Worm (Caenorhabditis elegans) whole organism, mixed stage, embryonic: ENCODE results near the gene rnh-2.

ENCODE experiments used
- bed-3 ChIP-seq: fragments of 200-800 bp; sonication (Bioruptor generic); optimal IDR thresholded peaks from 3 replicates; lab custom pipeline; 2018; ENCODE audit warnings: mild to moderate bottlenecking, missing genetic modification characterization, moderate library complexity, missing compliant biosample characterization
- blmp-1 ChIP-seq: fragments of 150-350 bp; optimal IDR thresholded peaks from 2 replicates; lab custom pipeline; 2014; ENCODE audit warnings: missing biosample characterization, missing genetic modification characterization
- ceh-39 ChIP-seq: fragments of 150-350 bp; optimal IDR thresholded peaks from 2 replicates; lab custom pipeline; 2014; ENCODE audit warnings: missing biosample characterization, missing genetic modification characterization
- ces-1 ChIP-seq: fragments of 150-350 bp; optimal IDR thresholded peaks from 2 replicates; lab custom pipeline; 2014; ENCODE audit warnings: missing biosample characterization, missing genetic modification reagents, missing genetic modification characterization
- lin-13 ChIP-seq: fragments of 150-350 bp; optimal IDR thresholded peaks from 2 replicates; lab custom pipeline; 2014; ENCODE audit warnings: missing biosample characterization, missing genetic modification characterization
- mab-5 ChIP-seq: fragments of 150-350 bp; optimal IDR thresholded peaks from 2 replicates; lab custom pipeline; 2014; ENCODE audit warnings: missing biosample characterization, missing genetic modification characterization
- mep-1 ChIP-seq: fragments of 150-350 bp; optimal IDR thresholded peaks from 2 replicates; lab custom pipeline; 2017; ENCODE audit warnings: missing biosample characterization, missing genetic modification reagents, missing genetic modification characterization, inconsistent platforms
- snpc-4 ChIP-seq: fragments of 150-350 bp; optimal IDR thresholded peaks from 2 replicates; lab custom pipeline; 2014; ENCODE audit warnings: missing biosample characterization, missing genetic modification characterization
- unc-39 ChIP-seq: fragments of 150-350 bp; optimal IDR thresholded peaks from 2 replicates; lab custom pipeline; 2014; ENCODE audit warnings: missing biosample characterization, missing genetic modification characterization
- zip-8 ChIP-seq: fragments of 150-350 bp; optimal IDR thresholded peaks from 2 replicates; lab custom pipeline; 2014; ENCODE audit warnings: missing biosample characterization, missing genetic modification characterization

DNA sequence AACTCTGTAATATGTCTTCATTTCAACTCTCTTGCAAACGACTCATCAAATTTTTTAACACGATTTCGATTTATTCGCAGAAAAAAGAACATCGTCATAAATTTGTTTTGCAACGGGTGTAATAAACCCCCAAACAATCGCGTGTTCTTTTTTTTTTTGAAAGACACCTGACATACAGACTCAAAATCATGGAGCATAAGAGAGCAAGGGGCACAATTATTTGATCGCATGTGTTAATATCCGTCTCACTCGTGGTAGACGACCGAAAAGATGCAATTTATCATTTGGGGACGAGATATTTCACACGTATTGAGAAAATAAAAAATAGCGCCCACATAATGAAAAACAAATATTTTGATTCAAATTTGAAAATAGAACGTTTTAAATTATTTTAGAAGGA, 20.8 kb upstream of the rnh-2 start:
- TF ChIP-seq zip-8: no peak
- TF ChIP-seq ces-1 (GFP tag; lab: Kevin White, UChicago): no peak
- TF ChIP-seq bed-3: no peak
- TF ChIP-seq unc-39: no peak
- no peak for TF ChIP-seq mab-5
- TF ChIP-seq ceh-39: no peak
- TF ChIP-seq snpc-4 (tag; lab: Kevin White, UChicago): no peak
- TF ChIP-seq blmp-1 (tag; lab: Kevin White, UChicago): no peak
- no peak for TF ChIP-seq mep-1 (tag; lab: Kevin White, UChicago)
- TF ChIP-seq lin-13: no peak
